Worm (Caenorhabditis elegans): ENCODE results near the gene lgc-8.
A peak's percentile ranks its signal among the peaks of the same experiment; 100 is the strongest.

The lgc-8 gene

DNA sequence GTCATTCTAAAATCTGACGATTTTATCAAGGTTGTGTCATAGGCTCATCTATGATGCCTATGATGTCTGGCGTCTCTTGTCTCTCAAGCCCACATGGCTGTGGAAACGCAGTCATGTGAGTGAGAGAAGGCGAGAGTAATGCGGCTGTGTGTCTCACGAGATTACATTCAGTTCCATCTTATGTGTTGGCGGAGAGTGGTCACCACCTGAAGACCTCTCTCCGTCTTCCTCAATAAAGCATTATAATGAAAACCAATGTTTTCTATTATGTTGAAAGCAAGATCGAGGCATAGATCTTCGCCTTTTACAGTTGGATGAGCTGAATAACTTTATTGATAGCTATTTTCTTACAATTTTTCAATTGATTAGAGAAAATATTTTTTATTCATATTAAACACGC lies 47.7 kb downstream of the lgc-8 start:
- TF ChIP-seq lin-14 (GFP tag; optimal IDR thresholded peaks at IDR 0.05): peak; percentile 89
- peak; percentile 50 to 79 for TF ChIP-seq lin-35 (GFP tag; optimal IDR thresholded peaks at IDR 0.05)
- peak; percentile 28 for TF ChIP-seq nhr-90 (tag; optimal IDR thresholded peaks at IDR 0.05; ENCODE audit: poor library complexity)
- TF ChIP-seq mab-9 (GFP tag; IDR thresholded peaks at IDR 0.05): peak; percentile 44; the same call in 1 of the 2 replicates
- peak; percentile 69 for TF ChIP-seq nhr-19 (GFP tag; conservative IDR thresholded peaks at IDR 0.05)
- TF ChIP-seq xbp-1 (tag; optimal IDR thresholded peaks at IDR 0.05): peak; percentile 62
- peak; percentile 57 for TF ChIP-seq rnt-1 (tag; optimal IDR thresholded peaks at IDR 0.05)
- TF ChIP-seq dsc-1 (tag; optimal IDR thresholded peaks at IDR 0.05): peak; percentile 39
- TF ChIP-seq nhr-85 (tag): peak; percentile 77
- peak; percentile 19 to 35 (median 32) for TF ChIP-seq dpl-1 (GFP tag; optimal IDR thresholded peaks at IDR 0.05)
- peak; percentile 47 for TF ChIP-seq elt-2 (tag; optimal IDR thresholded peaks at IDR 0.05)
- TF ChIP-seq lsy-2 (tag; optimal IDR thresholded peaks at IDR 0.05): peak; percentile 61 to 77
- peak; percentile 50 for TF ChIP-seq unc-86 (tag; optimal IDR thresholded peaks at IDR 0.05)
- peak; percentile 48 for TF ChIP-seq lin-13 (GFP tag; optimal IDR thresholded peaks at IDR 0.05)
- TF ChIP-seq swsn-7 (tag; optimal IDR thresholded peaks at IDR 0.05): peak; percentile 57
- peak; percentile 57 for TF ChIP-seq ama-1 (optimal IDR thresholded peaks at IDR 0.05)
- peak; percentile 72 for TF ChIP-seq fkh-8 (tag; optimal IDR thresholded peaks at IDR 0.05)
- peak; percentile 13 for TF ChIP-seq snpc-4 (tag; optimal IDR thresholded peaks at IDR 0.05)
- TF ChIP-seq mep-1 (tag; optimal IDR thresholded peaks at IDR 0.05): peak; percentile 64
- TF ChIP-seq nhr-20 (tag; optimal IDR thresholded peaks at IDR 0.05): peak; percentile 80
- TF ChIP-seq C16A3.4 (tag; optimal IDR thresholded peaks at IDR 0.05): peak; percentile 51
- TF ChIP-seq egl-13 (tag; optimal IDR thresholded peaks at IDR 0.05): peak; percentile 22
- peak; percentile 77 for TF ChIP-seq snu-23 (GFP tag; optimal IDR thresholded peaks at IDR 0.05)
- TF ChIP-seq nhr-47 (tag; optimal IDR thresholded peaks at IDR 0.05): peak; percentile 71
- TF ChIP-seq nhr-71 (tag; optimal IDR thresholded peaks at IDR 0.05): peak; percentile 89
- peak in 1 of 2 experiments; percentile 80 for TF ChIP-seq mdl-1 (tag; optimal IDR thresholded peaks at IDR 0.05)
- TF ChIP-seq isw-1 (GFP tag; IDR thresholded peaks at IDR 0.05): peak; percentile 60
- peak in 1 of 6 experiments; percentile 28 for TF ChIP-seq elt-3 (tag; optimal IDR thresholded peaks at IDR 0.05)
- TF ChIP-seq tbx-2 (tag; optimal IDR thresholded peaks at IDR 0.05): peak; percentile 61
- TF ChIP-seq jun-1 (tag; optimal IDR thresholded peaks at IDR 0.05): peak; percentile 2
- TF ChIP-seq skn-1 (tag; optimal IDR thresholded peaks at IDR 0.05): peak; percentile 24
- peak; percentile 72 for TF ChIP-seq blmp-1 (tag; optimal IDR thresholded peaks at IDR 0.05)
- peak; percentile 47 for TF ChIP-seq lir-3 (tag; optimal IDR thresholded peaks at IDR 0.05; ENCODE audit: poor library complexity)
- TF ChIP-seq efl-1 (optimal IDR thresholded peaks at IDR 0.05): peak; percentile 50 to 55
- peak; percentile 44 to 92 for TF ChIP-seq efl-1 (GFP tag; optimal IDR thresholded peaks at IDR 0.05 in 1 of 2)
- TF ChIP-seq ceh-82 (tag; optimal IDR thresholded peaks at IDR 0.05): peak in 1 of 3 experiments; percentile 34

- TF ChIP-seq lsy-2 (tag; optimal IDR thresholded peaks at IDR 0.05): peak in 1 of 2 experiments; percentile 1
- no peak for TF ChIP-seq unc-30 (tag; optimal IDR thresholded peaks at IDR 0.05)
- peak; percentile 38 for TF ChIP-seq ztf-4 (tag; optimal IDR thresholded peaks at IDR 0.05)
- TF ChIP-seq zag-1 (tag; optimal IDR thresholded peaks at IDR 0.05): no peak
- TF ChIP-seq elt-3 (tag; optimal IDR thresholded peaks at IDR 0.05): no peak
- peak; percentile 16; the same call in 1 of the 2 replicates for TF ChIP-seq ceh-88 (GFP tag; IDR thresholded peaks at IDR 0.05)
- TF ChIP-seq rnt-1 (tag; optimal IDR thresholded peaks at IDR 0.05): peak; percentile 17
- no peak for TF ChIP-seq snpc-4 (tag; optimal IDR thresholded peaks at IDR 0.05)
- TF ChIP-seq efl-1 (optimal IDR thresholded peaks at IDR 0.05): no peak
- peak in 1 of 2 experiments; percentile 18 for TF ChIP-seq efl-1 (GFP tag; optimal IDR thresholded peaks at IDR 0.05 in 1 of 2)
- no peak for TF ChIP-seq irx-1 (tag; optimal IDR thresholded peaks at IDR 0.05)
- TF ChIP-seq nhr-76 (tag; optimal IDR thresholded peaks at IDR 0.05): no peak
- peak; percentile 45 for TF ChIP-seq nhr-71 (tag; optimal IDR thresholded peaks at IDR 0.05)
- TF ChIP-seq ama-1 (optimal IDR thresholded peaks at IDR 0.05): peak; percentile 79
- peak; percentile 46 for TF ChIP-seq vab-15 (tag; optimal IDR thresholded peaks at IDR 0.05)
- no peak for TF ChIP-seq aly-2 (tag; optimal IDR thresholded peaks at IDR 0.05)
- TF ChIP-seq ets-5 (GFP tag; IDR thresholded peaks at IDR 0.05): 0 out of 2 replicates have a peak, but pooled peaks have one; percentile 33
- TF ChIP-seq mep-1 (tag; optimal IDR thresholded peaks at IDR 0.05): no peak
Measured at ce11 chrIV:14763938-14764718, 48.5 kb downstream of the lgc-8 start.

All from whole organism, L1 larva.